Worm (Caenorhabditis elegans) whole organism, L1 larva: ENCODE data around the gene fbxa-221.

ENCODE experiments used
- elt-2 ChIP-seq: sonication (generic microtip); optimal IDR thresholded peaks from 2 replicates; lab custom pipeline; 2016; ENCODE audit warnings: missing genetic modification characterization, mild to moderate bottlenecking, inconsistent platforms, missing compliant biosample characterization, missing genetic modification reagents
- fkh-10 ChIP-seq: sonication (generic microtip); optimal IDR thresholded peaks from 2 replicates; lab custom pipeline; 2017; ENCODE audit warnings: missing biosample characterization, missing genetic modification reagents, missing genetic modification characterization
- lin-35 ChIP-seq, 2 experiments: fragments of 150-350 bp; optimal IDR thresholded peaks; 2 replicates each; lab custom pipeline; 2014; ENCODE audit warnings: missing biosample characterization in 2 of 2, missing genetic modification characterization in 2 of 2, missing genetic modification reagents in 2 of 2
- nhr-71 ChIP-seq: sonication (generic microtip); optimal IDR thresholded peaks from 2 replicates; lab custom pipeline; 2016; ENCODE audit warnings: mild to moderate bottlenecking, missing genetic modification characterization, moderate library complexity, missing compliant biosample characterization
- nhr-76 ChIP-seq: sonication (generic microtip); optimal IDR thresholded peaks from 2 replicates; lab custom pipeline; 2017; ENCODE audit warnings: missing biosample characterization, missing genetic modification characterization
- nhr-77 ChIP-seq: fragments of 150-350 bp; optimal IDR thresholded peaks from 2 replicates; lab custom pipeline; 2014; ENCODE audit warnings: missing biosample characterization, missing genetic modification characterization
- snpc-4 ChIP-seq: fragments of 150-350 bp; optimal IDR thresholded peaks from 2 replicates; lab custom pipeline; 2014; ENCODE audit warnings: missing biosample characterization, missing genetic modification characterization
- tbx-2 ChIP-seq: sonication (generic microtip); optimal IDR thresholded peaks from 2 replicates; lab custom pipeline; 2016; ENCODE audit warnings: missing genetic modification characterization, missing compliant biosample characterization
- unc-62 ChIP-seq: fragments of 150-350 bp; optimal IDR thresholded peaks from 2 replicates; lab custom pipeline; 2014; ENCODE audit warnings: missing biosample characterization, missing genetic modification reagents, missing genetic modification characterization
- ztf-11 ChIP-seq, 2 experiments: sonication (generic microtip); optimal IDR thresholded peaks; 2 replicates each; lab custom pipeline; 2016 to 2017; ENCODE audit warnings: missing genetic modification characterization in 2 of 2, missing biosample characterization in 1 of 2, missing compliant biosample characterization in 1 of 2
- ztf-4 ChIP-seq: fragments of 150-350 bp; optimal IDR thresholded peaks from 2 replicates; lab custom pipeline; 2014; ENCODE audit warnings: missing biosample characterization, missing genetic modification characterization

- TF ChIP-seq snpc-4 (no peak), ztf-4 (tag; lab: Kevin White, UChicago) (no peak), unc-62 (GFP tag; lab: Kevin White, UChicago) (no peak), tbx-2 (tag; lab: Kevin White, UChicago) (no peak), nhr-71 (tag; lab: Kevin White, UChicago) (no peak), elt-2 (tag; lab: Kevin White, UChicago) (no peak), fkh-10 (GFP tag; lab: Kevin White, UChicago) (no peak), nhr-77 (tag; lab: Kevin White, UChicago) (no peak), ztf-11 (tag; optimal IDR thresholded peaks at IDR 0.05; lab: Kevin White, UChicago) (no peak), lin-35 (GFP tag; optimal IDR thresholded peaks at IDR 0.05; lab: Kevin White, UChicago) (no peak), nhr-76 (no peak)
Measured at ce11 chrX:147824-148223, 33.3 kb downstream of the fbxa-221 start, which contains the start of gene Y73B3A.11.
